Worm (Caenorhabditis elegans): ENCODE data around the gene pus-1.

DNA sequence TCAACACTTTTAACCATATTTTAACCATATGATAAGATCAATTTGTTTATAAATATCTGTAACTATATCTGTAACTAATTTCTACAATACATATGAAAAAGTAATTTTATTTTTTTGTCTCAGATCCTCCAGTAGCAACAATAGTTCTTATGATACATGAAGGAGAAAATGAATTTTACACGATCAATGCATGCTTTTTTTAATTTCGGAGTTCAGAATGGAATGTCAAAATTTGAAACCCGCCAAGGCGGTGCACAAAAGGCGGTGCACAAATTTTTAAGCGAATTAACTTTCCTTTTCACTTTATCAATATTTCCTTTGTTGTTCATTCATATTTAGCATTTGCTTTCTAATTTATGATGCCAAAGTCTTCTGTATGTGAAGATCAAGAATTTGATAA, 48.2 kb upstream of the pus-1 start, which contains the start of gene clec-25:
- TF ChIP-seq ztf-29 (GFP tag; IDR thresholded peaks at IDR 0.05), result no peak
- no peak for TF ChIP-seq cog-1 (tag; optimal IDR thresholded peaks at IDR 0.05)
